Fruit fly (Drosophila melanogaster) whole organism, embryonic: Measurements from ENCODE around the gene CG8460.
A peak's percentile ranks its signal among the peaks of the same experiment; 100 is the strongest.

Experiments
- Atf3 ChIP-seq: fragments of 200-800 bp; sonication (Bioruptor generic); optimal IDR thresholded peaks from 3 replicates; lab custom pipeline; 2016; ENCODE audit warnings: missing biosample characterization, missing genetic modification characterization
- BEAF-32 ChIP-seq: fragments of 200-800 bp; sonication (Bioruptor generic); optimal IDR thresholded peaks from 3 replicates; lab custom pipeline; 2017; ENCODE audit warnings: missing biosample characterization, missing genetic modification characterization, mild to moderate bottlenecking, moderate library complexity, missing genetic modification reagents
- CG10147 ChIP-seq: fragments of 200-800 bp; sonication (Bioruptor generic); optimal IDR thresholded peaks from 2 replicates; lab custom pipeline; 2019; ENCODE audit warnings: missing biosample characterization, mild to moderate bottlenecking, missing genetic modification characterization, moderate library complexity
- CG11247 ChIP-seq: fragments of 200-800 bp; sonication (Bioruptor generic); IDR thresholded peaks from 2 replicates; pipeline ENCODE4 v1.3.6; 2022; ENCODE audit warnings: missing biosample characterization, missing genetic modification characterization
- CG11560 ChIP-seq: fragments of 200-800 bp; sonication (Bioruptor generic); IDR thresholded peaks from 3 replicates; pipeline ENCODE4 v1.3.6; 2022; ENCODE audit warnings: missing biosample characterization, missing genetic modification characterization
- CG11723 ChIP-seq: fragments of 200-800 bp; sonication (Bioruptor generic); optimal IDR thresholded peaks from 2 replicates; lab custom pipeline; 2017; ENCODE audit warnings: missing biosample characterization, mild to moderate bottlenecking, missing genetic modification characterization
- CG12391 ChIP-seq: fragments of 200-800 bp; sonication (Bioruptor generic); optimal IDR thresholded peaks from 3 replicates; lab custom pipeline; 2018; ENCODE audit warnings: missing biosample characterization, mild to moderate bottlenecking, missing genetic modification characterization, moderate library complexity
- CG13624 ChIP-seq: fragments of 200-800 bp; sonication (Bioruptor generic); optimal IDR thresholded peaks from 2 replicates; lab custom pipeline; 2016; ENCODE audit warnings: missing biosample characterization, missing genetic modification characterization
- CG1529 ChIP-seq: fragments of 200-800 bp; sonication (Bioruptor generic); optimal IDR thresholded peaks from 3 replicates; lab custom pipeline; 2018; ENCODE audit warnings: missing biosample characterization, missing genetic modification characterization
- CG15601 ChIP-seq: fragments of 200-800 bp; sonication (Bioruptor generic); optimal IDR thresholded peaks from 3 replicates; lab custom pipeline; 2019; ENCODE audit warnings: missing biosample characterization, mild to moderate bottlenecking, missing genetic modification characterization, moderate library complexity
- CG31388 ChIP-seq: fragments of 200-800 bp; sonication (Bioruptor generic); optimal IDR thresholded peaks from 2 replicates; lab custom pipeline; 2016; ENCODE audit warnings: missing biosample characterization, missing genetic modification characterization
- CG32532 ChIP-seq: fragments of 200-800 bp; sonication (Bioruptor generic); IDR thresholded peaks from 2 replicates; pipeline ENCODE4 v1.3.6; 2022; ENCODE audit warnings: missing biosample characterization, missing genetic modification characterization
- CG34224 ChIP-seq: fragments of 200-800 bp; sonication (Bioruptor generic); IDR thresholded peaks from 3 replicates; pipeline ENCODE4 v1.3.6; 2022; ENCODE audit warnings: missing biosample characterization, missing genetic modification characterization; ENCODE audit not compliant: partially characterized antibody
- CG3726 ChIP-seq: fragments of 200-800 bp; sonication (Bioruptor generic); IDR thresholded peaks from 3 replicates; pipeline ENCODE4, ENCODE4 v1.3.6; 2022; ENCODE audit warnings: missing biosample characterization, missing genetic modification characterization
- CG3847 ChIP-seq: fragments of 200-800 bp; sonication (Bioruptor generic); IDR thresholded peaks from 2 replicates; pipeline ENCODE4 v1.3.6; 2022; ENCODE audit warnings: missing biosample characterization, missing genetic modification characterization
- CG4730 ChIP-seq: fragments of 200-800 bp; sonication (Bioruptor generic); IDR thresholded peaks from 2 replicates; pipeline ENCODE4 v1.3.6; 2022; ENCODE audit warnings: missing biosample characterization, missing genetic modification characterization
- CG4820 ChIP-seq: fragments of 200-800 bp; sonication (Bioruptor generic); optimal IDR thresholded peaks from 3 replicates; lab custom pipeline; 2016; ENCODE audit warnings: missing biosample characterization, missing genetic modification characterization
- CG6175 ChIP-seq: fragments of 200-800 bp; sonication (Bioruptor generic); IDR thresholded peaks from 3 replicates; pipeline ENCODE4 v1.3.6; 2022; ENCODE audit warnings: missing biosample characterization, missing genetic modification characterization
- CG8281 ChIP-seq: fragments of 200-800 bp; sonication (Bioruptor generic); optimal IDR thresholded peaks from 2 replicates; lab custom pipeline; 2018; ENCODE audit warnings: missing biosample characterization, mild to moderate bottlenecking, missing genetic modification characterization, moderate library complexity
- Doc3 ChIP-seq: fragments of 200-800 bp; sonication (Bioruptor generic); IDR thresholded peaks from 3 replicates; pipeline ENCODE4 v1.3.6; 2022; ENCODE audit warnings: missing biosample characterization, missing genetic modification characterization; ENCODE audit not compliant: partially characterized antibody
- Fer1 ChIP-seq: fragments of 200-800 bp; sonication (Bioruptor generic); optimal IDR thresholded peaks from 2 replicates; lab custom pipeline; 2017; ENCODE audit warnings: missing biosample characterization, mild to moderate bottlenecking, missing genetic modification characterization
- Fer3 ChIP-seq: fragments of 200-800 bp; sonication (Bioruptor generic); optimal IDR thresholded peaks from 2 replicates; lab custom pipeline; 2018; ENCODE audit warnings: missing biosample characterization, mild to moderate bottlenecking, missing genetic modification characterization, moderate library complexity
- GATAe ChIP-seq: fragments of 200-800 bp; sonication (Bioruptor generic); conservative IDR thresholded peaks from 2 replicates; pipeline ENCODE4 v1.3.6; 2022; ENCODE audit warnings: missing biosample characterization, missing genetic modification characterization
- HLHmδ ChIP-seq: fragments of 200-800 bp; sonication (Bioruptor generic); optimal IDR thresholded peaks from 2 replicates; lab custom pipeline; 2018; ENCODE audit warnings: missing biosample characterization, mild to moderate bottlenecking, missing genetic modification characterization, moderate library complexity
- Hr3 ChIP-seq: fragments of 200-800 bp; sonication (Bioruptor generic); optimal IDR thresholded peaks from 3 replicates; lab custom pipeline; 2016; ENCODE audit warnings: missing biosample characterization, missing genetic modification characterization
- Hr78 ChIP-seq, 2 experiments: fragments of 200-800 bp in 1 of 2; fragments of >200 bp in 1 of 2; sonication (Bioruptor generic) in 1 of 2; optimal IDR thresholded peaks; 2 replicates each; lab custom pipeline; 2017 to 2019; ENCODE audit warnings: missing biosample characterization in 2 of 2, missing genetic modification characterization in 2 of 2, mild to moderate bottlenecking in 1 of 2, moderate library complexity in 1 of 2
- Mrtf ChIP-seq: fragments of 200-800 bp; sonication (Bioruptor generic); IDR thresholded peaks from 3 replicates; pipeline ENCODE4 v1.3.6; 2022; ENCODE audit warnings: missing biosample characterization, missing genetic modification characterization
- Poxn ChIP-seq: fragments of 200-800 bp; sonication (Bioruptor generic); IDR thresholded peaks from 2 replicates; pipeline ENCODE4 v1.3.6; 2022; ENCODE audit warnings: missing biosample characterization, missing genetic modification characterization
- Rfx ChIP-seq: fragments of 200-800 bp; sonication (Bioruptor generic); IDR thresholded peaks from 2 replicates; pipeline ENCODE4 v1.3.6; 2022; ENCODE audit warnings: missing biosample characterization, missing genetic modification characterization
- Rx ChIP-seq: fragments of 200-800 bp; sonication (Bioruptor generic); IDR thresholded peaks from 2 replicates; pipeline ENCODE4 v1.3.6; 2022; ENCODE audit warnings: missing biosample characterization, missing genetic modification characterization
- Ssrp ChIP-seq: fragments of 200-800 bp; sonication (Bioruptor generic); optimal IDR thresholded peaks from 2 replicates; lab custom pipeline; 2018; ENCODE audit warnings: missing biosample characterization, mild to moderate bottlenecking, missing genetic modification characterization, moderate library complexity
- ci ChIP-seq: fragments of 200-800 bp; sonication (Bioruptor generic); IDR thresholded peaks from 3 replicates; pipeline ENCODE4 v1.3.6; 2022; ENCODE audit warnings: missing biosample characterization, missing genetic modification characterization
- dimm ChIP-seq: fragments of 200-800 bp; sonication (Bioruptor generic); IDR thresholded peaks from 2 replicates; pipeline ENCODE4 v1.3.6; 2022; ENCODE audit warnings: missing biosample characterization, missing genetic modification characterization
- en ChIP-seq: fragments of 200-800 bp; sonication (Bioruptor generic); optimal IDR thresholded peaks from 2 replicates; lab custom pipeline; 2016; ENCODE audit warnings: missing biosample characterization, missing genetic modification characterization
- ewg ChIP-seq: fragments of 200-800 bp; sonication (Bioruptor generic); optimal IDR thresholded peaks from 3 replicates; lab custom pipeline; 2017; ENCODE audit warnings: mild to moderate bottlenecking, missing biosample characterization, missing genetic modification reagents, missing genetic modification characterization
- fd102C ChIP-seq: fragments of 200-800 bp; sonication (Bioruptor generic); optimal IDR thresholded peaks from 2 replicates; lab custom pipeline; 2018; ENCODE audit warnings: missing biosample characterization, mild to moderate bottlenecking, missing genetic modification characterization, moderate library complexity
- gcm ChIP-seq: fragments of 200-800 bp; sonication (Bioruptor generic); optimal IDR thresholded peaks from 2 replicates; lab custom pipeline; 2019; ENCODE audit warnings: missing biosample characterization, mild to moderate bottlenecking, missing genetic modification characterization, moderate library complexity
- lilli ChIP-seq: fragments of 200-800 bp; sonication (Bioruptor generic); optimal IDR thresholded peaks from 3 replicates; lab custom pipeline; 2016; ENCODE audit warnings: missing biosample characterization, missing genetic modification characterization
- lmd ChIP-seq: fragments of 200-800 bp; sonication (Bioruptor generic); IDR thresholded peaks from 2 replicates; pipeline ENCODE4 v1.3.6; 2022; ENCODE audit warnings: missing biosample characterization, missing genetic modification characterization
- lov ChIP-seq, 2 experiments: fragments of 200-800 bp in 1 of 2; fragments of >200 bp in 1 of 2; sonication (Bioruptor generic) in 1 of 2; IDR thresholded peaks in 1 of 2; optimal IDR thresholded peaks in 1 of 2; 2 replicates in 1 of 2; 3 replicates in 1 of 2; pipeline versions ENCODE4 v1.3.6 to Lab custom; 2017 to 2022; ENCODE audit warnings: missing biosample characterization in 1 of 2, missing genetic modification characterization in 1 of 2
- luna ChIP-seq: fragments of 200-800 bp; sonication (Bioruptor generic); optimal IDR thresholded peaks from 2 replicates; lab custom pipeline; 2016; ENCODE audit warnings: missing biosample characterization, missing genetic modification characterization
- mirr ChIP-seq: fragments of 200-800 bp; sonication (Bioruptor generic); optimal IDR thresholded peaks from 3 replicates; lab custom pipeline; 2018; ENCODE audit warnings: missing biosample characterization, mild to moderate bottlenecking, missing genetic modification characterization
- otp ChIP-seq: fragments of 200-800 bp; sonication (Bioruptor generic); IDR thresholded peaks from 3 replicates; pipeline ENCODE4, ENCODE4 v1.3.6; 2022; ENCODE audit warnings: missing biosample characterization, missing genetic modification characterization
- pan ChIP-seq, 4 experiments: fragments of >200 bp in 3 of 4; fragments of 200-800 bp in 1 of 4; sonication (Bioruptor generic) in 1 of 4; optimal IDR thresholded peaks in 3 of 4; IDR thresholded peaks in 1 of 4; 2 replicates each; pipeline versions ENCODE4 v1.3.6 to Lab custom; 2017 to 2022; ENCODE audit warnings: missing biosample characterization in 2 of 4, missing genetic modification characterization in 2 of 4, mixed read lengths in 1 of 4
- pnt ChIP-seq: fragments of 200-800 bp; sonication (Bioruptor generic); optimal IDR thresholded peaks from 3 replicates; lab custom pipeline; 2016; ENCODE audit warnings: missing biosample characterization, missing genetic modification characterization
- scrt ChIP-seq: fragments of 200-800 bp; sonication (Bioruptor generic); optimal IDR thresholded peaks from 2 replicates; lab custom pipeline; 2018; ENCODE audit warnings: missing biosample characterization, mild to moderate bottlenecking, missing genetic modification characterization, moderate library complexity
- sd ChIP-seq: fragments of 200-800 bp; sonication (Bioruptor generic); optimal IDR thresholded peaks from 3 replicates; lab custom pipeline; 2018; ENCODE audit warnings: missing biosample characterization, mild to moderate bottlenecking, missing genetic modification characterization, moderate library complexity
- sens-2 ChIP-seq: fragments of 200-800 bp; sonication (Bioruptor generic); IDR thresholded peaks from 2 replicates; pipeline ENCODE4 v1.3.6; 2022; ENCODE audit warnings: missing biosample characterization, missing genetic modification characterization
- tna ChIP-seq: fragments of 200-800 bp; sonication (Bioruptor generic); IDR thresholded peaks from 2 replicates; pipeline ENCODE4 v1.3.6; 2022; ENCODE audit warnings: missing biosample characterization, missing genetic modification characterization; ENCODE audit not compliant: partially characterized antibody
- trh ChIP-seq: fragments of 200-800 bp; sonication (Bioruptor generic); optimal IDR thresholded peaks from 2 replicates; lab custom pipeline; 2016; ENCODE audit warnings: missing biosample characterization, missing genetic modification characterization

CG8460 gene

dm6 chr2L:8198757-8199156 is 1.8 kb downstream of the CG8460 start, which contains the start of gene PGAP5 (continued):
- TF ChIP-seq lov (optimal IDR thresholded peaks at IDR 0.05; lab: Kevin White, UChicago) (no peak), lov (GFP tag; IDR thresholded peaks at IDR 0.05; lab: Robert Waterston, UW) (no peak), CG3847 (GFP tag; lab: Robert Waterston, UW) (peak; percentile 74), CG4820 (GFP tag; lab: Kevin White, UChicago) (no peak), en (no peak), lmd (GFP tag; lab: Robert Waterston, UW) (no peak), Hr78 (GFP tag; optimal IDR thresholded peaks at IDR 0.05; lab: Kevin White, UChicago) (no peak), CG10147 (GFP tag; lab: Kevin White, UChicago) (no peak), GATAe (no peak), HLHmδ (GFP tag; lab: Kevin White, UChicago) (no peak), scrt (GFP tag; lab: Kevin White, UChicago) (no peak), lilli (GFP tag; lab: Kevin White, UChicago) (peak; percentile 44), Atf3 (GFP tag; lab: Kevin White, UChicago) (no peak), ewg (GFP tag; lab: Kevin White, UChicago) (no peak), Ssrp (tag; lab: Kevin White, UChicago) (no peak), sd (tag; lab: Kevin White, UChicago) (no peak), ci (GFP tag; lab: Robert Waterston, UW) (0 out of 3 replicates have a peak, but pooled peaks have one; percentile 17), tna (GFP tag; lab: Robert Waterston, UW) (peak; percentile 81), CG34224 (GFP tag; lab: Robert Waterston, UW) (peak; percentile 98), Fer3 (tag; lab: Kevin White, UChicago) (no peak), Doc3 (GFP tag; lab: Robert Waterston, UW) (peak; percentile 96), CG8281 (tag; lab: Kevin White, UChicago) (no peak), BEAF-32 (GFP tag; lab: Kevin White, UChicago) (peak; percentile 91), mirr (GFP tag; lab: Kevin White, UChicago) (no peak), Mrtf (GFP tag; lab: Robert Waterston, UW) (no peak), Fer1 (GFP tag; lab: Kevin White, UChicago) (peak; percentile 22), CG11560 (tag; lab: Robert Waterston, UW) (peak; percentile 99), CG3726 (GFP tag; lab: Robert Waterston, UW) (no peak), Hr3 (GFP tag; lab: Kevin White, UChicago) (no peak), CG15601 (tag; lab: Kevin White, UChicago) (no peak), CG12391 (no peak), CG11247 (no peak), pan (optimal IDR thresholded peaks at IDR 0.05; lab: Kevin White, UChicago) (no peak), pan (GFP tag; optimal IDR thresholded peaks at IDR 0.05 in 1 of 2, IDR thresholded peaks at IDR 0.05 in 1 of 2) (no peak), trh (no peak), dimm (no peak), CG1529 (no peak), sens-2 (GFP tag; lab: Robert Waterston, UW) (no peak), Rfx (GFP tag; lab: Robert Waterston, UW) (peak; percentile 63; the same call in 1 of the 2 replicates), fd102C (GFP tag; lab: Kevin White, UChicago) (no peak), CG32532 (GFP tag; lab: Robert Waterston, UW) (0 out of 2 replicates have a peak, but pooled peaks have one; percentile 25), CG6175 (GFP tag; lab: Robert Waterston, UW) (no peak), Poxn (no peak), CG13624 (GFP tag; lab: Kevin White, UChicago) (peak; percentile 19), pnt (GFP tag; lab: Kevin White, UChicago) (no peak), Rx (no peak), gcm (GFP tag; lab: Kevin White, UChicago) (no peak), CG31388 (GFP tag; lab: Kevin White, UChicago) (no peak), luna (no peak), CG11723 (GFP tag; lab: Kevin White, UChicago) (no peak), otp (GFP tag; lab: Robert Waterston, UW) (no peak), CG4730 (GFP tag; lab: Robert Waterston, UW) (no peak)
